Worm (Caenorhabditis elegans) whole organism, young adult: ENCODE data around the gene spsb-1.

Experiments used
- akir-1 ChIP-seq: fragments of 200-800 bp; sonication (Bioruptor generic); optimal IDR thresholded peaks from 2 replicates; lab custom pipeline; 2018; ENCODE audit warnings: mild to moderate bottlenecking, missing genetic modification characterization, moderate library complexity, missing compliant biosample characterization
- ceh-100 ChIP-seq: fragments of 200-800 bp; sonication (Bioruptor generic); IDR thresholded peaks from 2 replicates; pipeline ENCODE4 v1.3.6; 2022; ENCODE audit warnings: missing genetic modification reagents, missing genetic modification characterization, missing compliant biosample characterization
- madf-3 ChIP-seq: fragments of 200-800 bp; sonication (Bioruptor generic); IDR thresholded peaks from 2 replicates; pipeline ENCODE4 v1.3.6; 2022; ENCODE audit warnings: missing genetic modification reagents, missing genetic modification characterization, missing compliant biosample characterization
- nfya-1 ChIP-seq: sonication (generic microtip); optimal IDR thresholded peaks from 2 replicates; lab custom pipeline; 2017; ENCODE audit warnings: antibody characterized with exemption, missing compliant biosample characterization, missing genetic modification characterization, borderline replicate concordance; ENCODE audit not compliant: insufficient read depth
- nhr-120 ChIP-seq: fragments of 200-800 bp; sonication (Bioruptor generic); IDR thresholded peaks from 2 replicates; pipeline ENCODE4 v1.3.6; 2022; ENCODE audit warnings: missing genetic modification characterization, missing compliant biosample characterization
- pbrm-1 ChIP-seq: fragments of 200-800 bp; sonication (Bioruptor generic); IDR thresholded peaks from 2 replicates; pipeline ENCODE4 v1.3.6; 2022; ENCODE audit warnings: missing genetic modification reagents, missing genetic modification characterization, missing compliant biosample characterization
- pha-4 ChIP-seq: fragments of 150-350 bp; sonication (generic microtip); optimal IDR thresholded peaks from 2 replicates; lab custom pipeline; 2014; ENCODE audit warnings: missing biosample characterization, missing genetic modification reagents, missing genetic modification characterization
- unc-62 ChIP-seq: fragments of 150-350 bp; optimal IDR thresholded peaks from 2 replicates; lab custom pipeline; 2014; ENCODE audit warnings: missing biosample characterization, missing genetic modification reagents, missing genetic modification characterization
- ztf-28 ChIP-seq: fragments of 200-800 bp; sonication (Bioruptor generic); IDR thresholded peaks from 2 replicates; pipeline ENCODE4 v1.3.6; 2022; ENCODE audit warnings: missing genetic modification reagents, missing genetic modification characterization, missing compliant biosample characterization

DNA sequence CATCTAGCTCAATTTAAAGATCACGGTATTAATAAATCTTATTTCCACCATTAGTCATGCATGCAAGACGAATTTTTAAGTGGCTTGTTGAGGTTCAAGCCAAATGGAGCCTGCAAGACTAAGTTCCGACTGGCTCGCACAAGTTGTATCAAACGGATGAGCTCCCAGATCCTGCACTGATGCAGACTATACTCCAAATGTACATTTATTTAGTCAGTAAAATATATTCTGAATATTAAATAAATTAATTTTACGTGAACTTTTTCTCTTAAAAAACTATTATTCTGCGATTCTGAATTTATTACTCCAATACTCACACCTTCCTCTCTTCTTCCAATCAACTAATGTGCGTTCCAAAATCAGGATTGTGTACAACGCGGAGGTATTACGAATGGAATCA lies 20.9 kb upstream of the spsb-1 start, which contains the start of gene Y53F4B.36:
- TF ChIP-seq madf-3 (GFP tag; lab: Robert Waterston, UW): no peak
- no peak for TF ChIP-seq ztf-28
- no peak for TF ChIP-seq pha-4 (tag; lab: Kevin White, UChicago)
- no peak for TF ChIP-seq akir-1
- TF ChIP-seq pbrm-1: no peak
- TF ChIP-seq unc-62 (GFP tag; lab: Kevin White, UChicago): no peak
- no peak for TF ChIP-seq nhr-120
- TF ChIP-seq nfya-1 (tag; lab: Kevin White, UChicago): no peak
- no peak for TF ChIP-seq ceh-100 (GFP tag; lab: Robert Waterston, UW)
